Fruit fly (Drosophila melanogaster): ENCODE data around the gene nis.

Gene nis

DNA sequence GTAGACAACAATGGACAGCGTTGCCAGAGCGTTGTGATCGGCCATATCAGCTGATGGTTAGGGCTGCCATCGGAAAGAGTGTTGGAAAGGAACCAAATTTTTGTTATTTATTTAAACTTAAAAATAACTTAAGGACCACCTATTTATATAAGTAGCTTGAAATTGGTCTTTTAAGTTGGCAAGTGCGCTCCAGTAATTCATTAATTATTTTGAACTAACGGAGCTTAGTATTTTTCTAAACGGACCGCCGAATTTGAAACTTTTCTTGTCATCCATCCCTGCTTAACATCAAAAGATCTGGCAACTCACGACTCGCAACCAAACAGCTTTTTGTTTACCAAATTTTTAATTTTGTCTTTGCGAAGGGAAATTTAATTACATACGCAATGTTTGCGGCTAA is 24.2 kb upstream of the nis start, which contains the start of the genes Rab3GAP1 and CG14352 (continued):
- TF ChIP-seq CG10431 (GFP tag; optimal IDR thresholded peaks at IDR 0.05), result peak; percentile 9
- TF ChIP-seq Gsc (GFP tag; IDR thresholded peaks at IDR 0.05), result peak; percentile 57
- peak; percentile 14 for TF ChIP-seq pfk (GFP tag; optimal IDR thresholded peaks at IDR 0.05)
- peak; percentile 78 for TF ChIP-seq twi (tag; optimal IDR thresholded peaks at IDR 0.05)
- peak; percentile 73 for TF ChIP-seq D19B (GFP tag; optimal IDR thresholded peaks at IDR 0.05)
- TF ChIP-seq zen2 (GFP tag; IDR thresholded peaks at IDR 0.05; ENCODE audit: partially characterized antibody), result no peak
- TF ChIP-seq CG1602 (GFP tag; optimal IDR thresholded peaks at IDR 0.05), result peak; percentile 82
- peak; percentile 89 for TF ChIP-seq vvl (GFP tag; IDR thresholded peaks at IDR 0.05)
- TF ChIP-seq trem (tag; optimal IDR thresholded peaks at IDR 0.05), result peak; percentile 83
- TF ChIP-seq CG11560 (tag; IDR thresholded peaks at IDR 0.05), result peak; percentile 64
- peak; percentile 29 for TF ChIP-seq sima (GFP tag; optimal IDR thresholded peaks at IDR 0.05)
- no peak for TF ChIP-seq CkIIα-i1 (GFP tag; IDR thresholded peaks at IDR 0.05)
- no peak for TF ChIP-seq HLHmδ (GFP tag; optimal IDR thresholded peaks at IDR 0.05)
- peak; percentile 35; the same call in 1 of the 2 replicates for TF ChIP-seq CG32767 (GFP tag; IDR thresholded peaks at IDR 0.05)
- TF ChIP-seq CG16779 (GFP tag; IDR thresholded peaks at IDR 0.05), result peak; percentile 78; the same call in 1 of the 2 replicates
- peak; percentile 95 for TF ChIP-seq CG3847 (GFP tag; IDR thresholded peaks at IDR 0.05)
- TF ChIP-seq row (GFP tag; IDR thresholded peaks at IDR 0.05), result peak; percentile 94
- peak; percentile 81 for TF ChIP-seq Nf-YC (tag; optimal IDR thresholded peaks at IDR 0.05)
- no peak for TF ChIP-seq fd64A (GFP tag; optimal IDR thresholded peaks at IDR 0.05)
- TF ChIP-seq ind (GFP tag; optimal IDR thresholded peaks at IDR 0.05), result peak; percentile 93
- no peak for TF ChIP-seq Tbp (GFP tag; optimal IDR thresholded peaks at IDR 0.05)
- no peak for TF ChIP-seq wek (GFP tag; optimal IDR thresholded peaks at IDR 0.05)
- TF ChIP-seq pzg (GFP tag; optimal IDR thresholded peaks at IDR 0.05), result peak; percentile 69
- TF ChIP-seq Hmr (GFP tag; optimal IDR thresholded peaks at IDR 0.05), result peak; percentile 85
- peak; percentile 53 for TF ChIP-seq YL-1 (GFP tag; optimal IDR thresholded peaks at IDR 0.05)
- TF ChIP-seq CG15269 (tag; optimal IDR thresholded peaks at IDR 0.05), result peak; percentile 83
- TF ChIP-seq CG8944 (GFP tag; optimal IDR thresholded peaks at IDR 0.05), result peak; percentile 90
- TF ChIP-seq gt (GFP tag; IDR thresholded peaks at IDR 0.05), result peak; percentile 62
- peak; percentile 71 for TF ChIP-seq CG11085 (GFP tag; IDR thresholded peaks at IDR 0.05)
- TF ChIP-seq CG5180 (GFP tag; optimal IDR thresholded peaks at IDR 0.05), result peak; percentile 20
- peak; percentile 80 for TF ChIP-seq CG7556 (GFP tag; optimal IDR thresholded peaks at IDR 0.05)
- TF ChIP-seq CHES-1-like (GFP tag; optimal IDR thresholded peaks at IDR 0.05), result peak; percentile 94
- peak; percentile 37 for TF ChIP-seq luna (GFP tag; optimal IDR thresholded peaks at IDR 0.05)
- TF ChIP-seq Ptx1 (GFP tag; IDR thresholded peaks at IDR 0.05), result peak; percentile 87
- peak; percentile 49 for TF ChIP-seq ap (GFP tag; IDR thresholded peaks at IDR 0.05)
- no peak for TF ChIP-seq bbx (GFP tag; IDR thresholded peaks at IDR 0.05; ENCODE audit: partially characterized antibody)
- peak; percentile 47 for TF ChIP-seq Spps (tag; optimal IDR thresholded peaks at IDR 0.05)
- TF ChIP-seq HLH54F (GFP tag; optimal IDR thresholded peaks at IDR 0.05), result peak; percentile 94
- TF ChIP-seq CG7963 (GFP tag; IDR thresholded peaks at IDR 0.05; ENCODE audit: partially characterized antibody), result no peak
- peak; percentile 81 for TF ChIP-seq otp (GFP tag; IDR thresholded peaks at IDR 0.05)
- peak; percentile 89 for TF ChIP-seq Ssrp (tag; optimal IDR thresholded peaks at IDR 0.05)
- peak; percentile 84 for TF ChIP-seq CG18764 (GFP tag; optimal IDR thresholded peaks at IDR 0.05)
- peak; percentile 81 for TF ChIP-seq CG10543 (GFP tag; optimal IDR thresholded peaks at IDR 0.05)
- peak; percentile 94 for TF ChIP-seq CG30403 (GFP tag; optimal IDR thresholded peaks at IDR 0.05)
- no peak for TF ChIP-seq abd-A (tag; optimal IDR thresholded peaks at IDR 0.05)
- peak; percentile 82 for TF ChIP-seq CG6689 (GFP tag; IDR thresholded peaks at IDR 0.05)
- peak; percentile 68 for TF ChIP-seq ssp (GFP tag; IDR thresholded peaks at IDR 0.05)
- TF ChIP-seq CG15073 (GFP tag; optimal IDR thresholded peaks at IDR 0.05), result peak; percentile 50
- TF ChIP-seq gcm2 (GFP tag; optimal IDR thresholded peaks at IDR 0.05), result peak; percentile 26
- no peak for TF ChIP-seq Stat92E (GFP tag; optimal IDR thresholded peaks at IDR 0.05)
- no peak for TF ChIP-seq CG4360 (GFP tag; IDR thresholded peaks at IDR 0.05)
